Fruit fly (Drosophila melanogaster) whole organism: ENCODE data around the gene Targ3.

Experiments used
- CG8478 ChIP-seq: fragments of >200 bp; optimal IDR thresholded peaks from 2 replicates; lab custom pipeline; 2018; ENCODE audit warnings: inconsistent platforms
- Dll ChIP-seq: fragments of >200 bp; optimal IDR thresholded peaks from 2 replicates; lab custom pipeline; 2017
- EcR ChIP-seq, 2 experiments: fragments of >200 bp; optimal IDR thresholded peaks; 2 replicates each; lab custom pipeline; 2017; ENCODE audit warnings: missing biosample characterization in 2 of 2, missing genetic modification characterization in 2 of 2, missing genetic modification reagents in 2 of 2
- pan ChIP-seq: fragments of >200 bp; optimal IDR thresholded peaks from 2 replicates; lab custom pipeline; 2017
- psq ChIP-seq: fragments of >200 bp; optimal IDR thresholded peaks from 2 replicates; lab custom pipeline; 2017
- usp ChIP-seq: fragments of >200 bp; optimal IDR thresholded peaks from 2 replicates; lab custom pipeline; 2017; ENCODE audit warnings: missing biosample characterization, missing genetic modification characterization, mixed read lengths

Targ3 gene

DNA sequence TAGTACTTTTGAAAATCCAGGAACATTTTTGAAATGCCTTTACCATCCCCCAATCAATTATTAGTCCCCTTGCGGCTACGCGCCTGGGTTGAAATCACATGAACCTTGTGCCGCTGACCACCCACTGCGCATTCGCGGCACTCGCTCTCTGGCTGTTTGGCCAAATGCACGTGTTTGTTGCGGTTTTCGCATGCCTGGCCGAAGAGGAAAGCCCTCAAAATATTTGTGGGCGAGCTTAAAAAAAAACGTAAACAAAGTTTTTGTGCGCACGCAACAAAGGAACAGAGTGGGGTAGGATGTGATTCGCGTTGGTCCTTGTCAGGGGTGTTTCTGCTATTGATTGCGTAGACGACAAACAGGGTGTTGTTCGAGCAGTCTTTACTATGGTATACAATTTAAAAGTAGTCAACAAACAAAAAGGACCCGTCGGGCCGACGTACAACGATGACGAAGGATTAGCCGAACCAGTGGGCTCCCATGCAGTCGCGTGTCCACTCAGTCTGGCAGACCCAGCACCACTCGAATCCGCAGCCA, 2.2 kb upstream of the Targ3 start:
- TF ChIP-seq psq (lab: Kevin White, UChicago) = no peak
- no peak for TF ChIP-seq usp (GFP tag; lab: Kevin White, UChicago)
- TF ChIP-seq pan (lab: Kevin White, UChicago) = no peak
- no peak for TF ChIP-seq CG8478
- TF ChIP-seq Dll = no peak

DNA sequence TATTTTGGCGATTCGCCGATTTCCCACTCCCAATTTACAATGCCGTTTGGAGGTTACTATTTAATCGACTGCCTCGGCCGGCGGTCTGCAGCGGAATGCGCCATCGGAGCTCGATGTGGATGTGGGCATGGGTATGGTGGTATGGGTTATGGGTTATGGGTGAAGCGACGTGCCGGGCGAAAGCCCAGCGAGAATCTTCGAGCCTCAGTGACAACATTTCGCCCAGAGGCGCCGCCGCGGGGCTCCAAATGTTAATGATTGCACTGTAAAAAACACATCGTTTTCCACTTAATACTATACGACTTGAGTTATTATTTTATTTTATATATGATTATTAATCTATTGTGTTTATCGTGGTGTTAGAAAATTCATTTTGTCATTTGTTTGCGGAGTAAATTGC, 4.0 kb downstream of the Targ3 start:
- TF ChIP-seq usp (GFP tag; lab: Kevin White, UChicago) = no peak
- no peak for TF ChIP-seq Dll
- no peak for TF ChIP-seq CG8478
- no peak for TF ChIP-seq psq (lab: Kevin White, UChicago)
- no peak for TF ChIP-seq EcR (GFP tag; optimal IDR thresholded peaks at IDR 0.05; lab: Kevin White, UChicago)
- TF ChIP-seq pan (lab: Kevin White, UChicago) = no peak

DNA sequence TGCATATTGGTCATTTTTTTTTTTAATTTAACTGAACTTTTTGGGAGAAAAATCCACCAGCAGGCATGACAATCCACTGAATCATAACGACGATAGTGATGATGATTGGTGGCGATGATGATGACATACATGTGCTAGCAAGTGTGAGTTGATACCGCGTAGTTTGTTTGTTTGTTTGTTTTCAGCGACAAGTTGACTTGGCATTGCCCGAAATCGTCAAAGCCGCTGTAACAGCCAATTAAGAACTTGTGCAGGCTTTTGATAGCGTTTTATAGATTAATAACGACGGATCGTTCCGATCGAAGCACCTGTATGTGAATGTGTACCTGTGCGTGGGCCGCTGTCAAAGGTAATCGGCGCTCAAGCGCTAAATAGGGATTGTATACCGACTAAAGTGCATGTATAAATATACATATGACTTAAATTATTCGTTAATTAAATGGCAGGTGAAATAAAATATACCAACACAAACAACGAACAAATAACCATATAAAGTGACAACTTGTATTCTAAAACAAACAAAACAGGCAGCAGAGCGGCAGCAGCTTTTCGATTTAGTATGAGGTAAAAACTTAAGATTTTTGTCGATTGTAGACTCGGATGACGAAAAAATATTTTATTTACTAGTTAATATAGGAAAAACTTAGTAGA, 4.7 kb downstream of the Targ3 start:
- no peak for TF ChIP-seq CG8478
- TF ChIP-seq psq (lab: Kevin White, UChicago) = no peak
- no peak for TF ChIP-seq EcR (GFP tag; optimal IDR thresholded peaks at IDR 0.05; lab: Kevin White, UChicago)
- no peak for TF ChIP-seq pan (lab: Kevin White, UChicago)
- no peak for TF ChIP-seq Dll
- no peak for TF ChIP-seq usp (GFP tag; lab: Kevin White, UChicago)

DNA sequence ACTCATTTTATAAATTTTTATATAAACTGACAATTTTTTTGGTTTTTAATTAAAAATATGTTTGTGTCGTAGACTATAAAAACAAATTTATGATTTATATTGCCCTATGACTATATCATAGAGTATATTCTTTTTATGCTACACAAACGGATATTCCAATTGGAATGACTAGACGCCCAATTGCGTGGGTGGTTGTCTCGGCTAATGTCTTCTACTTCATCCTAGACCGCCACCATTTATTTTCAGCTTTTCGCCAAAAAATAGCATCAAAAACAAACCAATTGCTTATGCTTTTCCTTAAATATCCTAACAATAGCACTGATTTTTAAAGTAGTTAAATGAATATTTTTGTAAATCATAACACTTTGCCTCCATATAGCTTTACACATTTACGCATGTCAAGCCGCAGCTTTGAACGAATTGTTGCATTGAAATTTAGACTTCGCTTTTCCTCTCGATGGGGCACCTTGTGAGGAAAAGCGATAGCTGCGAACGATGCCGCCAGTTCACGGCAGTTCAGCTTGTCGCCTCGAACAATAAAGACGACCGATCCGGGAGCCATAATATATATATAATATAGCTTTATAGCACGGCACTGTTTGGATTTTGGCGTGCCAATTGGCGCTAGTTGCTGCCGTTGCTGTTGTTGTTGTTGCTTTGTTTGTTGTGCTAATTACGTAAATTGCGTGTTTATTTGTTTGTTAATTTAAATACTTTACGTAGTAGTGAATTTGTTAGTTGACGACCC, 5.6 kb downstream of the Targ3 start:
- TF ChIP-seq usp (GFP tag; lab: Kevin White, UChicago) (no peak), CG8478 (no peak), Dll (no peak), EcR (GFP tag; optimal IDR thresholded peaks at IDR 0.05; lab: Kevin White, UChicago) (peak in 1 of 2 experiments; percentile 52), pan (lab: Kevin White, UChicago) (no peak), psq (lab: Kevin White, UChicago) (no peak)

DNA sequence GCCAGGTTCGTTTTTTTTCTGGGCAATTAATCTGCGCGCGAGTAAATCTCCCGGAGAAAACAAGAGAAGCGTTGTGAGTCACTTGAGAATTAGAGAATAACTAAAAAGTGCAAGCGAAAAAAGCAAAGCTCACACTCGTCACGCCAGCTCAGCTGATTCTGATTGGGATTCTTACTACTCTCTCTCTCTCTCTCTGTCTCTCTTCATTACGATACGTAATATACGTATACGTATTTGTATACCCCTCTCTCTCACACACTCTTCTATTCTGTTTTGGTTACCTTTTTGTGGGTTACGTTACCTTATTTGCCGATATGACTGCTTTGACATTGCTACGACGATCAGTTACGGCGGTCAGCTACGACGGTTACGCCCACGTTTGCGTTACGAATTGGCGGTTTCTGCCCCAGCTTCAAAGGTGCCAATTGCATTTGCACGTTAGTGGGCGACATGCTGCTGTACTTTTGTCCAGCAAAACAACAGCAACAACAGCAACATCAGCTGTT, 6.2 kb downstream of the Targ3 start, which contains the start of the genes Targ1, CG10512 and Targ2:
TSS of gene Targ1 (minus strand) at position 106 of the 506 bp plus-strand sequence.
TSS of gene CG10512 (plus strand) at position 144 of the 506 bp plus-strand sequence.
TSS of gene Targ2 (minus strand) at position 456 of the 506 bp plus-strand sequence.
- no peak for TF ChIP-seq psq (lab: Kevin White, UChicago)
- TF ChIP-seq pan (lab: Kevin White, UChicago) = no peak
- no peak for TF ChIP-seq usp (GFP tag; lab: Kevin White, UChicago)
- no peak for TF ChIP-seq Dll
- TF ChIP-seq EcR (GFP tag; optimal IDR thresholded peaks at IDR 0.05; lab: Kevin White, UChicago) = no peak
- no peak for TF ChIP-seq CG8478

DNA sequence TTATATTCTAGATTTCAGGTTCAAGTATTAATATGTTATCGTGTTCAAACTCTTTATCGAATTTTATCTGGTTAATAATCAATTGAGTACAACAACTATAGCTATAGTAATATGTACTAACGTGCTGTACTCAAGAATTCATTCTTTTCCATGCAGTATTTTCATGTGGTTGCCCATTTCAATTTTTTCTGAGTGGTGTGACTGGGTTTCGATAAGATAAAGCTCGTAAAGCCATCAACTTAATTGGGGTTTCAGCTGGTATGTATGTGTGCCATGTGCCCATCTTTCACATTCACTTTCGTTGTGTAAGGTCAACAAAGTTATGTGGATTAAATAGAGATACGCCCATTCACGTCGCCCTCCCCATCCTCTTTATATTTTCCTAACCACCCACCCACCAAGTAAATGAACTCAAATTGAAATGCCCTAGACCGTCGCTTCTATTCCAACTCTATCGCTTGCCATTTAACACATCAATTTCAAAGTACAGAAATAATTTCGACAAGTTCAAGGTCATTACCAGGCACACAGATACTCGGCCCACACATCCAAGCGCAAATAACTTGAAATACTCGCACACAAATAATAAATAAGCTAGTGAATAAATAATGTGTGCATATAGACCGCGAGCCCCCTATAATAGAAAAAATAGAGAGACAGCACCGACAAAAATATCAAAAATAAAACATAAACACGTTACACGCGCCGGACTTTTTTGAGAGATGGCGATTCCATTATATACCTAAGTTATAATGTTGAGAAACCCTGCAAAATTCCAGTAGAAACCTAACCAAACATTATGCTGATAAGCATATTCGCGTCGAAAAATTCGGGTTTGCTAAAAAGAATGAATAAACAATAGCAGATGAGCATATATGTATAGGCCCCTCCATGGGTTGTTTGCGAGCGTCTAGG, 8.2 kb downstream of the Targ3 start:
- TF ChIP-seq pan (lab: Kevin White, UChicago) = no peak
- TF ChIP-seq Dll = no peak

DNA sequence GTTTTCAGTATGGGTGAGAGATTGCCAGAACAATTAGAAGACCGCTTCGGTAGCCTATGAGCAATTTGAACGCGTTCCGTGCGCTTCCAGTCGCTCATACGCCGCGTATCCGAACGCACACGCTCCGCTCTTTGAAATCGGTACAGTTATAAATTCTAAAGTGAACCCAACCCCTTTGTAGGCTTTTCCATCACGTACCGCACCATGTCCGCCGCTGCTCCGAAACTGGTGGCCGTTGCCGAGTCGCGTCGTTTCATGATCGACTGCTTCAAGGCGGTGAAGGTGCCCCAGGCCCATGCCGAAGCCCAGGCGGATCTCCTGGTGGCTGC, 8.8 kb downstream of the Targ3 start:
- TF ChIP-seq CG8478 (no peak), pan (lab: Kevin White, UChicago) (no peak), Dll (no peak), EcR (GFP tag; optimal IDR thresholded peaks at IDR 0.05; lab: Kevin White, UChicago) (no peak), psq (lab: Kevin White, UChicago) (no peak), usp (GFP tag; lab: Kevin White, UChicago) (no peak)

DNA sequence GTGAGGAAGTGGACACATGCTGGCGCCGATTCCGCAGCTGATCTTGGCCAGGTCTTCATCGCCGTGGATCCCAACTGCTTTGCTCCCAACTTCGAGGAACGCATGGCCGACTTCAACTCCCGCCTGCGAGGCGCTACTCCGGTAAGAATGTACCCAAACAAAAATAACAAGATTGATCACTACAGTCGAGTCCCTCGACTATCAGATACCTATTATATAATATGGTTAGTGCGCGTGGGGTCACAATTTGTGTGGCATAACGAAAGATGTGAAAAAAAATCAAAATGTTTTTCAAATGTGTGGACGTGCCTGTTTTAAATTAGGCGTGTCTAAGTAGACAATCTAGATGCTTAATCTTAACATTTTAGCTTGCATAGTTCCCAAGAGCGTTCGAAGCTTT, 9.9 kb downstream of the Targ3 start:
- TF ChIP-seq pan (lab: Kevin White, UChicago) (no peak), EcR (GFP tag; optimal IDR thresholded peaks at IDR 0.05; lab: Kevin White, UChicago) (no peak), usp (GFP tag; lab: Kevin White, UChicago) (no peak), CG8478 (no peak), psq (lab: Kevin White, UChicago) (no peak), Dll (no peak)

DNA sequence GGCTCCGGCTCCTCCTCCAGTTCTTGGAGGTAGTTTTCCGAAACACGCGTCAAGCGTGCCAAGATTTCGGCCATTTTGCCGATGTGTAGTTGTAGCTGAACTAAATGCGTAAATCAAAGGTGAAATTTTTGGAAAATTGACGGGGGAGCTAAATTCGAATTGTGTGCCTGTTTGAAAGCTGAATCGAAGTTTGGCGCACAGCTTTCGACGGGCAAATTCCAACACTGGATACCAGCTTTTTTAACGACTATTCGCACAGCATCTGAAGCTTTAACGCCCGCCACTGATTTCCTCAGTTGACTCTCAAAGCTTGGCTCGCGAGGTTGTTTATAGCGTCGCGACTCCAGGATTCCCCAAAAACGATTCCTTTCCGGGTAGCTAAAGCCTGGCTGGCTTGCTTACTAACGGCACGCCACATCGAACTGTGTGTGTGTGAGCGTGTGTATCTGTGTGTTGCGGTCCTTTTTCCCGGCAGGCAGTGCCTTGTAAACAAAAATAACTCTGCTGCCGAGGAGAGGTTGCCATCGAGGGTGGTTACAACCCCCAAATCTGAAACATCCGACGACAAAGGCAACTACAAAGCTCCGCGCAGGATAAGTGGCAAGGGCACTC, 13.4 kb downstream of the Targ3 start, which contains the start of the genes CG10510 and CG10508:
TSS of gene CG10510 (minus strand) at position 164 of the 612 bp plus-strand sequence.
TSS of gene CG10508 (plus strand) at position 295 of the 612 bp plus-strand sequence.
- TF ChIP-seq Dll = no peak
- no peak for TF ChIP-seq psq (lab: Kevin White, UChicago)
- TF ChIP-seq CG8478 = no peak
- no peak for TF ChIP-seq usp (GFP tag; lab: Kevin White, UChicago)
- no peak for TF ChIP-seq pan (lab: Kevin White, UChicago)
- TF ChIP-seq EcR (GFP tag; optimal IDR thresholded peaks at IDR 0.05; lab: Kevin White, UChicago) = no peak

DNA sequence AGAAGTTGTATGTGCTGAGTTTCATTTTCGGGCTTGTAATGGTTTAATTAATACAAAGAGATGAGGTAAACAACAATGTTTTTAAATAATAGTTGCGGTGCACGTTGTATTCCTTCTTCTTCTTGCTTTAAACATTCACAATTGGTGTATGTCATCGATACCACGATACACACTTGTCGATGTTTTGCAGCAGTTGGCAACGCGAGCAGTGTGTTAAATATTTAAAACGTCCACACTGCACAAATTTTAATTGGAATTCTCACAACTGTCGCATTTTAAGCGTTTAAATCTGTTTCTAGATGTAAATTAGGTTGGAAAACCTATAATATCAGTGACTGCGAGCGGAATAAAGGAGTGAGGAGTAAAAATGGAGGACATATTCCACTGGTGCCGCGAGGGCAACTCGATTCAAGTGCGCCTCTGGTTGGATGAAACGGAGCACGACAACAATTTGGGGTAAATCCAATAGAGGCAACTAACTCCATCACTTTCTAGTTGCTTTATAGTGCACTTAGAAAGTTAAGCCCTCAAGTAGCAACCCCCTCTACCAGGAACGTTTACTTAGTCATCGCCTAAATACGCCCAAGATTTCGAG, 20.2 kb downstream of the Targ3 start, which contains the start of the genes Trmt112 and Ilk:
TSS of gene Trmt112 (minus strand) at position 143 of the 595 bp plus-strand sequence.
TSS of gene Ilk (plus strand) at position 205 of the 595 bp plus-strand sequence.
- no peak for TF ChIP-seq psq (lab: Kevin White, UChicago)
